Worm (Caenorhabditis elegans): ENCODE results near the gene K07E3.1.

The K07E3.1 gene

ce11 chrX:8157132-8157531 lies 46.9 kb downstream of the K07E3.1 start:
- TF ChIP-seq lsy-2 (tag; optimal IDR thresholded peaks at IDR 0.05) (peak in 1 of 2 experiments; percentile 50), lin-13 (GFP tag; optimal IDR thresholded peaks at IDR 0.05) (peak; percentile 3), nhr-129 (tag; optimal IDR thresholded peaks at IDR 0.05) (peak; percentile 70), C34F6.9 (tag; optimal IDR thresholded peaks at IDR 0.05) (peak; percentile 39), nhr-237 (tag; optimal IDR thresholded peaks at IDR 0.05) (no peak), dmd-4 (tag; optimal IDR thresholded peaks at IDR 0.05) (no peak), mbf-1 (tag; optimal IDR thresholded peaks at IDR 0.05) (no peak), sma-9 (GFP tag; optimal IDR thresholded peaks at IDR 0.05) (peak; percentile 13), sma-9 (tag; optimal IDR thresholded peaks at IDR 0.05) (no peak), crh-2 (tag; optimal IDR thresholded peaks at IDR 0.05) (peak; percentile 24), unc-55 (GFP tag; optimal IDR thresholded peaks at IDR 0.05) (peak; percentile 52), alr-1 (tag; optimal IDR thresholded peaks at IDR 0.05) (no peak), ZK546.5 (tag; optimal IDR thresholded peaks at IDR 0.05) (no peak)

ce11 chrX:8158975-8159813 lies 49.0 kb downstream of the K07E3.1 start, which contains the start of gene hil-3:
hil-3 (plus strand) TSS chrX:8159169.
- TF ChIP-seq lin-11 (tag; optimal IDR thresholded peaks at IDR 0.05) (no peak), peb-1 (tag; optimal IDR thresholded peaks at IDR 0.05) (no peak), lsy-2 (tag; optimal IDR thresholded peaks at IDR 0.05) (peak in 1 of 2 experiments; percentile 45), zag-1 (tag; optimal IDR thresholded peaks at IDR 0.05) (no peak), mab-5 (tag; optimal IDR thresholded peaks at IDR 0.05) (no peak), nhr-10 (tag; optimal IDR thresholded peaks at IDR 0.05) (no peak), C34F6.9 (tag; optimal IDR thresholded peaks at IDR 0.05) (peak; percentile 52), mdl-1 (tag; optimal IDR thresholded peaks at IDR 0.05) (no peak), ceh-16 (tag; optimal IDR thresholded peaks at IDR 0.05) (peak; percentile 22), nhr-21 (tag; optimal IDR thresholded peaks at IDR 0.05) (no peak), nhr-237 (tag; optimal IDR thresholded peaks at IDR 0.05) (no peak), mbf-1 (tag; optimal IDR thresholded peaks at IDR 0.05) (no peak), sma-3 (GFP tag; optimal IDR thresholded peaks at IDR 0.05) (no peak), ztf-1 (GFP tag; conservative IDR thresholded peaks at IDR 0.05) (no peak), nhr-129 (tag; optimal IDR thresholded peaks at IDR 0.05) (peak; percentile 58), nhr-77 (tag; optimal IDR thresholded peaks at IDR 0.05) (no peak), lin-13 (GFP tag; optimal IDR thresholded peaks at IDR 0.05) (peak; percentile 11), egl-27 (tag; optimal IDR thresholded peaks at IDR 0.05) (no peak), R02D3.7 (tag; optimal IDR thresholded peaks at IDR 0.05) (no peak), nhr-23 (tag; optimal IDR thresholded peaks at IDR 0.05) (no peak), nhr-11 (tag; optimal IDR thresholded peaks at IDR 0.05) (no peak), nhr-6 (tag; optimal IDR thresholded peaks at IDR 0.05) (no peak), crh-2 (tag; optimal IDR thresholded peaks at IDR 0.05) (no peak), elt-3 (tag; optimal IDR thresholded peaks at IDR 0.05) (no peak), snpc-4 (tag; optimal IDR thresholded peaks at IDR 0.05) (no peak), unc-39 (tag; optimal IDR thresholded peaks at IDR 0.05) (no peak), ztf-11 (tag; optimal IDR thresholded peaks at IDR 0.05) (no peak), dmd-4 (tag; optimal IDR thresholded peaks at IDR 0.05) (no peak), Y55F3AM.14 (GFP tag; optimal IDR thresholded peaks at IDR 0.05) (no peak), F13H6.1 (tag; optimal IDR thresholded peaks at IDR 0.05) (no peak), sem-4 (tag; optimal IDR thresholded peaks at IDR 0.05) (peak; percentile 11), skn-1 (tag; optimal IDR thresholded peaks at IDR 0.05) (no peak), sma-9 (GFP tag; optimal IDR thresholded peaks at IDR 0.05) (peak; percentile 39), sma-9 (tag; optimal IDR thresholded peaks at IDR 0.05) (no peak), fos-1 (tag; optimal IDR thresholded peaks at IDR 0.05) (no peak), alr-1 (tag; optimal IDR thresholded peaks at IDR 0.05) (no peak), lin-39 (tag; optimal IDR thresholded peaks at IDR 0.05) (no peak), ZK546.5 (tag; optimal IDR thresholded peaks at IDR 0.05) (no peak), nhr-25 (tag; optimal IDR thresholded peaks at IDR 0.05) (peak; percentile 56), ceh-82 (tag; optimal IDR thresholded peaks at IDR 0.05) (no peak), blmp-1 (tag; optimal IDR thresholded peaks at IDR 0.05; ENCODE audit: insufficient read depth) (no peak), ama-1 (optimal IDR thresholded peaks at IDR 0.05) (no peak), unc-62 (GFP tag; optimal IDR thresholded peaks at IDR 0.05) (no peak), nhr-12 (tag; optimal IDR thresholded peaks at IDR 0.05) (no peak), ztf-4 (tag; optimal IDR thresholded peaks at IDR 0.05) (no peak), unc-55 (GFP tag; optimal IDR thresholded peaks at IDR 0.05) (peak; percentile 66), elt-1 (tag; optimal IDR thresholded peaks at IDR 0.05) (no peak), aly-2 (tag; optimal IDR thresholded peaks at IDR 0.05) (no peak), gmeb-1 (tag; optimal IDR thresholded peaks at IDR 0.05) (no peak)

Measured in whole organism, L2 larva.